Fruit fly (Drosophila melanogaster) whole organism, embryonic: ENCODE data around the gene Vsx2.
A peak's percentile ranks its signal among the peaks of the same experiment; 100 is the strongest.

Experiments used
- Ada2b ChIP-seq: fragments of 200-800 bp; sonication (Bioruptor generic); IDR thresholded peaks from 2 replicates; pipeline ENCODE4 v1.3.6; 2022; ENCODE audit warnings: missing biosample characterization, missing genetic modification characterization
- Bgb ChIP-seq: fragments of 200-800 bp; sonication (Bioruptor generic); IDR thresholded peaks from 2 replicates; pipeline ENCODE4 v1.3.6; 2022; ENCODE audit warnings: missing biosample characterization, missing genetic modification characterization; ENCODE audit not compliant: partially characterized antibody
- CG10366 ChIP-seq: fragments of 200-800 bp; sonication (Bioruptor generic); IDR thresholded peaks from 2 replicates; pipeline ENCODE4 v1.3.6; 2022; ENCODE audit warnings: missing biosample characterization, missing genetic modification characterization
- CG14014 ChIP-seq: fragments of 200-800 bp; sonication (Bioruptor generic); IDR thresholded peaks from 2 replicates; pipeline ENCODE4 v1.3.6; 2022; ENCODE audit warnings: missing biosample characterization, missing genetic modification characterization
- CG14050 ChIP-seq: fragments of 200-800 bp; sonication (Bioruptor generic); IDR thresholded peaks from 3 replicates; pipeline ENCODE4 v1.3.6; 2022; ENCODE audit warnings: missing biosample characterization, missing genetic modification characterization
- CG14441 ChIP-seq: fragments of 200-800 bp; sonication (Bioruptor generic); IDR thresholded peaks from 2 replicates; pipeline ENCODE4 v1.3.6; 2022; ENCODE audit warnings: missing biosample characterization, missing genetic modification characterization
- CG14667 ChIP-seq: fragments of 200-800 bp; sonication (Bioruptor generic); IDR thresholded peaks from 2 replicates; pipeline ENCODE4 v1.3.6; 2022; ENCODE audit warnings: missing biosample characterization, missing genetic modification characterization
- CG15073 ChIP-seq: fragments of 200-800 bp; sonication (Bioruptor generic); optimal IDR thresholded peaks from 2 replicates; lab custom pipeline; 2016; ENCODE audit warnings: missing biosample characterization, missing genetic modification characterization
- CG18262 ChIP-seq: fragments of 200-800 bp; optimal IDR thresholded peaks from 3 replicates; lab custom pipeline; 2019; ENCODE audit warnings: missing biosample characterization, mild to moderate bottlenecking, missing genetic modification characterization, moderate library complexity
- CG34376 ChIP-seq: fragments of 200-800 bp; sonication (Bioruptor generic); optimal IDR thresholded peaks from 2 replicates; lab custom pipeline; 2018; ENCODE audit warnings: missing biosample characterization, mild to moderate bottlenecking, missing genetic modification characterization
- CG3726 ChIP-seq: fragments of 200-800 bp; sonication (Bioruptor generic); IDR thresholded peaks from 3 replicates; pipeline ENCODE4, ENCODE4 v1.3.6; 2022; ENCODE audit warnings: missing biosample characterization, missing genetic modification characterization
- CG4730 ChIP-seq: fragments of 200-800 bp; sonication (Bioruptor generic); IDR thresholded peaks from 2 replicates; pipeline ENCODE4 v1.3.6; 2022; ENCODE audit warnings: missing biosample characterization, missing genetic modification characterization
- CG5245 ChIP-seq: fragments of 200-800 bp; sonication (Bioruptor generic); optimal IDR thresholded peaks from 3 replicates; lab custom pipeline; 2016; ENCODE audit warnings: missing biosample characterization, missing genetic modification characterization
- CG6689 ChIP-seq: fragments of 200-800 bp; sonication (Bioruptor generic); IDR thresholded peaks from 2 replicates; pipeline ENCODE4 v1.3.6; 2022; ENCODE audit warnings: missing biosample characterization, missing genetic modification characterization
- Doc2 ChIP-seq: fragments of 200-800 bp; sonication (Bioruptor generic); IDR thresholded peaks from 2 replicates; pipeline ENCODE4 v1.3.6; 2022; ENCODE audit warnings: missing biosample characterization, missing genetic modification characterization
- Elba2 ChIP-seq: fragments of 200-800 bp; sonication (Bioruptor generic); optimal IDR thresholded peaks from 3 replicates; lab custom pipeline; 2016; ENCODE audit warnings: missing biosample characterization, missing genetic modification characterization
- HLHmδ ChIP-seq: fragments of 200-800 bp; sonication (Bioruptor generic); optimal IDR thresholded peaks from 2 replicates; lab custom pipeline; 2018; ENCODE audit warnings: missing biosample characterization, mild to moderate bottlenecking, missing genetic modification characterization, moderate library complexity
- Hr39 ChIP-seq: fragments of >200 bp; optimal IDR thresholded peaks from 2 replicates; lab custom pipeline; 2017
- Med ChIP-seq: fragments of 200-800 bp; sonication (Bioruptor generic); peaks from one replicate; lab custom pipeline; 2016; ENCODE audit warnings: missing biosample characterization, missing genetic modification characterization, mild to moderate bottlenecking, inconsistent platforms, moderate library complexity
- Xrp1 ChIP-seq: fragments of 200-800 bp; sonication (Bioruptor generic); IDR thresholded peaks from 2 replicates; pipeline ENCODE4 v1.3.6; 2022; ENCODE audit warnings: missing biosample characterization, missing genetic modification characterization
- ab ChIP-seq: fragments of 200-800 bp; sonication (Bioruptor generic); optimal IDR thresholded peaks from 2 replicates; lab custom pipeline; 2016; ENCODE audit warnings: missing biosample characterization, missing genetic modification characterization
- ase ChIP-seq: fragments of 200-800 bp; sonication (Bioruptor generic); IDR thresholded peaks from 3 replicates; pipeline ENCODE4 v1.3.6; 2022; ENCODE audit warnings: missing biosample characterization, missing genetic modification characterization
- bbx ChIP-seq: fragments of 200-800 bp; sonication (Bioruptor generic); IDR thresholded peaks from 2 replicates; pipeline ENCODE4 v1.3.6; 2022; ENCODE audit warnings: missing biosample characterization, missing genetic modification characterization; ENCODE audit not compliant: partially characterized antibody
- cg ChIP-seq: fragments of 200-800 bp; sonication (Bioruptor generic); optimal IDR thresholded peaks from 3 replicates; lab custom pipeline; 2019; ENCODE audit warnings: missing biosample characterization, mild to moderate bottlenecking, missing genetic modification characterization, moderate library complexity
- corto ChIP-seq: fragments of 200-800 bp; sonication (Bioruptor generic); optimal IDR thresholded peaks from 2 replicates; lab custom pipeline; 2016; ENCODE audit warnings: missing biosample characterization, mild to moderate bottlenecking, missing genetic modification characterization, moderate library complexity
- dmrt99B ChIP-seq: fragments of 200-800 bp; sonication (Bioruptor generic); optimal IDR thresholded peaks from 2 replicates; lab custom pipeline; 2018; ENCODE audit warnings: missing biosample characterization, mild to moderate bottlenecking, missing genetic modification characterization, moderate library complexity
- emc ChIP-seq: fragments of 200-800 bp; sonication (Bioruptor generic); optimal IDR thresholded peaks from 2 replicates; lab custom pipeline; 2016; ENCODE audit warnings: missing biosample characterization, missing genetic modification characterization
- ems ChIP-seq: fragments of 200-800 bp; sonication (Bioruptor generic); optimal IDR thresholded peaks from 3 replicates; lab custom pipeline; 2016; ENCODE audit warnings: missing biosample characterization, missing genetic modification characterization
- fd3F ChIP-seq: fragments of 200-800 bp; sonication (Bioruptor generic); optimal IDR thresholded peaks from 2 replicates; lab custom pipeline; 2018; ENCODE audit warnings: missing biosample characterization, mild to moderate bottlenecking, missing genetic modification characterization, moderate library complexity
- gem ChIP-seq: fragments of 200-800 bp; sonication (Bioruptor generic); optimal IDR thresholded peaks from 2 replicates; lab custom pipeline; 2019; ENCODE audit warnings: missing biosample characterization, mild to moderate bottlenecking, missing genetic modification characterization, moderate library complexity
- gsb ChIP-seq: fragments of 200-800 bp; sonication (Bioruptor generic); IDR thresholded peaks from 2 replicates; pipeline ENCODE4 v1.3.6; 2022; ENCODE audit warnings: missing biosample characterization, missing genetic modification characterization
- knrl ChIP-seq: fragments of 200-800 bp; sonication (Bioruptor generic); IDR thresholded peaks from 3 replicates; pipeline ENCODE4 v1.3.6; 2022; ENCODE audit warnings: missing biosample characterization, missing genetic modification characterization; ENCODE audit not compliant: partially characterized antibody
- lilli ChIP-seq: fragments of 200-800 bp; sonication (Bioruptor generic); optimal IDR thresholded peaks from 3 replicates; lab custom pipeline; 2016; ENCODE audit warnings: missing biosample characterization, missing genetic modification characterization
- row ChIP-seq: fragments of 200-800 bp; sonication (Bioruptor generic); IDR thresholded peaks from 3 replicates; pipeline ENCODE4 v1.3.6; 2022; ENCODE audit warnings: missing biosample characterization, missing genetic modification characterization
- salm ChIP-seq: fragments of 200-800 bp; sonication (Bioruptor generic); optimal IDR thresholded peaks from 2 replicates; lab custom pipeline; 2018; ENCODE audit warnings: missing biosample characterization, mild to moderate bottlenecking, missing genetic modification characterization
- sens ChIP-seq: fragments of 200-800 bp; sonication (Bioruptor generic); peaks from one replicate; lab custom pipeline; 2016; ENCODE audit warnings: missing biosample characterization, missing genetic modification characterization
- slbo ChIP-seq: fragments of 200-800 bp; sonication (Bioruptor generic); IDR thresholded peaks from 2 replicates; pipeline ENCODE4 v1.3.6; 2022; ENCODE audit warnings: missing biosample characterization, missing genetic modification characterization
- sqz ChIP-seq: fragments of 200-800 bp; sonication (Bioruptor generic); optimal IDR thresholded peaks from 3 replicates; lab custom pipeline; 2018; ENCODE audit warnings: missing biosample characterization, mild to moderate bottlenecking, missing genetic modification characterization
- sr ChIP-seq: fragments of 200-800 bp; sonication (Bioruptor generic); IDR thresholded peaks from 3 replicates; pipeline ENCODE4 v1.3.6; 2022; ENCODE audit warnings: missing biosample characterization, missing genetic modification characterization
- zfh1 ChIP-seq: fragments of 200-800 bp; sonication (Bioruptor generic); IDR thresholded peaks from 3 replicates; pipeline ENCODE4 v1.3.6; 2022; ENCODE audit warnings: missing biosample characterization, missing genetic modification characterization

Gene Vsx2

DNA sequence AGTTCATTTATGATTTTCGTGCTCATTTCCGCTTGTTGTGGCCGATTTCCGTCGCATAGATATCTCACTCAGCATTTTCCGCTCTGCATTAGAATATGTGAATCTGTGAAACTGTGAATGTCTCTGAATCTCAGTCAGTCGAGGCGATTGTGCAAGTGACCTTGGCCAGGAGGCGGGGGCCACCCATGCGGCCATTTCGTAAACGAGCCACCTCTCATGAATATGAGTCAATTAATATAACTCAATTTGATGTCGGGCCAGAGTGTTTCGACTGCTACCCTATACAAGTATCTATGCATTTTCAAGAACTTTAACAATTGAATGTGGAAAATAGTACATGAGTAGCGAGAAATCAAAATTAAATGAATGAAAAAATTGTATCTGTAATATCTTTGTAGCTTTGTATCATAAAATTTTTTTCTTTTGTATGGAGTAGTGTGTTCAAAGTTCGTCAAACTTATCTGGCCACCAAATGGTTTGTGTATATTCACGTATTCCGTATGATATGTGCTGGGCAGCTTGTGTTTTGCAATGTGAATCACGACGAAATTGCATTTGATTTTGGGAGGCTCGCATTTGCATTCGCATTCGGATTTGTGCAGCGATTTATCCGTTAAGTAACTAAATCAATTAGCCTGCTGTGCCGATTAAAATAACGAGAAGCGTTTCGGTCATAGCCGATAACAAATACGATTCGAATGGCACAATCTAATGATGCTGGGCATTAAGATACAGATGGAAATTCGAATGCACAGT lies 43.9 kb downstream of the Vsx2 start, which contains the start of gene CG12730 (continued):
- TF ChIP-seq ems (GFP tag; lab: Kevin White, UChicago) (no peak), bbx (GFP tag; lab: Robert Waterston, UW) (no peak), CG10366 (peak; percentile 28; the same call in 1 of the 2 replicates), Xrp1 (GFP tag; lab: Robert Waterston, UW) (0 out of 2 replicates have a peak, but pooled peaks have one; percentile 12), sens (GFP tag; lab: Kevin White, UChicago) (peak; percentile 80), salm (tag; lab: Kevin White, UChicago) (no peak), cg (no peak), zfh1 (GFP tag; lab: Robert Waterston, UW) (no peak), CG6689 (GFP tag; lab: Robert Waterston, UW) (peak; percentile 45; the same call in 1 of the 2 replicates), Elba2 (no peak), gsb (GFP tag; lab: Robert Waterston, UW) (peak; percentile 38; the same call in 1 of the 2 replicates), CG5245 (GFP tag; lab: Kevin White, UChicago) (no peak), corto (GFP tag; lab: Kevin White, UChicago) (no peak), sqz (no peak), CG14441 (GFP tag; lab: Robert Waterston, UW) (peak; percentile 64), Med (GFP tag; lab: Kevin White, UChicago) (peak; percentile 50), sr (GFP tag; lab: Robert Waterston, UW) (no peak), Doc2 (GFP tag; lab: Robert Waterston, UW) (no peak), CG15073 (GFP tag; lab: Kevin White, UChicago) (no peak), CG34376 (no peak), CG4730 (GFP tag; lab: Robert Waterston, UW) (peak; percentile 46; the same call in 1 of the 2 replicates), CG14050 (GFP tag; lab: Robert Waterston, UW) (peak; percentile 34; the same call in 1 of the 3 replicates), fd3F (GFP tag; lab: Kevin White, UChicago) (no peak), CG14014 (GFP tag; lab: Robert Waterston, UW) (peak; percentile 36; the same call in 1 of the 2 replicates), CG18262 (tag; lab: Kevin White, UChicago) (no peak), Ada2b (GFP tag; lab: Robert Waterston, UW) (peak; percentile 62), row (peak; percentile 76), CG14667 (GFP tag; lab: Robert Waterston, UW) (peak; percentile 8; the same call in 1 of the 2 replicates), lilli (GFP tag; lab: Kevin White, UChicago) (peak; percentile 24), ab (GFP tag; lab: Kevin White, UChicago) (no peak), ase (GFP tag; lab: Robert Waterston, UW) (peak; percentile 26; the same call in 1 of the 3 replicates), HLHmδ (no peak), dmrt99B (tag; lab: Kevin White, UChicago) (peak; percentile 59)
- TF ChIP-seq, all 482 proteins: peak for 69

DNA sequence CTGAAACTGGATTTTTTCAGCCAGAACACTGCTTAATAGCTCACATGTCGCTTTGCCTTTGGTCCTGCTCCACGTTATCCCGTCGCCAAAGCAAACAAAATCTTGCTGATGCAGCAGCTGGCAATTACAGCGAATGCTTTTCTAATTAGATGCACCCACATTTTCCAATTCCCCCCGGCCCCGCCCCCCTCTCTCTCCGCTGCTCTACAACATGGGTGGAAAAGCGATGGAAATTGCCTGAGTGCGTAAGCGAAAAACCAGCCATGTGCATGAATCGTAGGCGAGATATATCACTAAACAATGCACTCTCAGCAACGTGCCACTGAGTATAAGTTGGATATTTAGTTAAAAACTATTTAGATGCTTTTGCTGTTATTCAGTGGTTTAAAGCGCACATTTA lies 44.8 kb downstream of the Vsx2 start:
- TF ChIP-seq CG3726 (GFP tag; lab: Robert Waterston, UW) (no peak), Hr39 (lab: Kevin White, UChicago) (peak; percentile 61), gem (tag; lab: Kevin White, UChicago) (no peak), Bgb (GFP tag; lab: Robert Waterston, UW) (no peak), emc (no peak)

DNA sequence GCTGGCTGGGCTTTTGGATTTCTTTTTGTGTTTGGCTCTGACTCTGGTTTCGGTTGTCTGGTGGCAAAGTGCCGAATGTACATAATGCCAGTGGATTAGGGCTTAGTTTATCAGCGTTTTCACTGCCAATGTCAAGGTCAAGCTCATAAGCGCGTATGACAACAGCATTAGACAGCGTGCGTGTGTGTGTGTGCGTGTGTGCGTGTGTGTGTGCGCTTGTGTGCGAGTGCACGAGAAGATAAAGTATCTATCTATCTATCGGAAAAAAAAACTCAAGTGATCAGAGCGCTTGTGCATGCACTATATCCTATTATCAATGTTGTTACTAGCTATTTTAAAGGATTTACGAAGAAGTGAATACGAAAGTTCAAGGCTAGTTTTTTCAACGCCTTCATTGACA lies 48.8 kb downstream of the Vsx2 start:
- TF ChIP-seq Hr39 (lab: Kevin White, UChicago), result peak; percentile 95
- no peak for TF ChIP-seq knrl (GFP tag; lab: Robert Waterston, UW)
- no peak for TF ChIP-seq slbo (GFP tag; lab: Robert Waterston, UW)
